Fruit fly (Drosophila melanogaster) whole organism, wandering third instar larva: ENCODE data around the gene CG5180.

ENCODE experiments used
- Dfd ChIP-seq: fragments of >200 bp; optimal IDR thresholded peaks from 2 replicates; lab custom pipeline; 2017; ENCODE audit warnings: missing biosample characterization, missing genetic modification characterization
- Dif ChIP-seq: fragments of 200-275, 200-300 bp; sonication (Bioruptor generic); optimal IDR thresholded peaks from 2 replicates; lab custom pipeline; 2018; ENCODE audit warnings: missing biosample characterization, missing genetic modification characterization; ENCODE audit not compliant: partially characterized antibody
- Hnf4 ChIP-seq: fragments of 200-800 bp; sonication (Bioruptor generic); optimal IDR thresholded peaks from 2 replicates; lab custom pipeline; 2016; ENCODE audit warnings: missing biosample characterization, mild to moderate bottlenecking, missing genetic modification characterization
- Jra ChIP-seq: sonication (Bioruptor generic); optimal IDR thresholded peaks from 2 replicates; lab custom pipeline; 2016; ENCODE audit warnings: missing biosample characterization, missing genetic modification characterization
- Myc ChIP-seq: fragments of >200 bp; optimal IDR thresholded peaks from 2 replicates; lab custom pipeline; 2017
- OdsH ChIP-seq: fragments of 200-800 bp; sonication (Bioruptor generic); optimal IDR thresholded peaks from 2 replicates; lab custom pipeline; 2016; ENCODE audit warnings: missing biosample characterization, mild to moderate bottlenecking, missing genetic modification characterization
- Rel ChIP-seq, 2 experiments: fragments of 200-800 bp; sonication (Bioruptor generic) in 1 of 2; optimal IDR thresholded peaks; 2 replicates in 1 of 2; 3 replicates in 1 of 2; lab custom pipeline; 2016 to 2019; ENCODE audit warnings: mild to moderate bottlenecking in 2 of 2, missing biosample characterization in 2 of 2, missing genetic modification characterization in 2 of 2, moderate library complexity in 1 of 2
- Vsx2 ChIP-seq: fragments of 200-300, 225-300 bp; sonication (Bioruptor generic); optimal IDR thresholded peaks from 2 replicates; lab custom pipeline; 2018; ENCODE audit warnings: missing biosample characterization, missing genetic modification characterization; ENCODE audit not compliant: partially characterized antibody
- brk ChIP-seq: fragments of 200-800 bp; sonication (Bioruptor generic); optimal IDR thresholded peaks from 2 replicates; lab custom pipeline; 2016; ENCODE audit warnings: missing biosample characterization, mild to moderate bottlenecking, missing genetic modification characterization
- dl ChIP-seq, 2 experiments: fragments of 175-275, 200-275 bp in 1 of 2; fragments of 200-275 bp in 1 of 2; sonication (Bioruptor generic); optimal IDR thresholded peaks; lab custom pipeline; 2018; ENCODE audit warnings: mild to moderate bottlenecking in 2 of 2, missing biosample characterization in 2 of 2, missing genetic modification characterization in 2 of 2, moderate library complexity in 2 of 2; ENCODE audit not compliant: partially characterized antibody in 2 of 2, insufficient read depth in 1 of 2
- dmrt93B ChIP-seq: fragments of 200-800 bp; sonication (Bioruptor generic); optimal IDR thresholded peaks from 2 replicates; lab custom pipeline; 2018; ENCODE audit warnings: missing biosample characterization, mild to moderate bottlenecking, missing genetic modification characterization
- dsf ChIP-seq: sonication (Bioruptor generic); optimal IDR thresholded peaks from 2 replicates; lab custom pipeline; 2016; ENCODE audit warnings: missing biosample characterization, missing genetic modification characterization, borderline replicate concordance
- ey ChIP-seq: fragments of 200-800 bp; sonication (Bioruptor generic); optimal IDR thresholded peaks from 2 replicates; lab custom pipeline; 2016; ENCODE audit warnings: missing biosample characterization, missing genetic modification characterization
- foxo ChIP-seq, 2 experiments: fragments of 200-800 bp; sonication (Bioruptor generic); optimal IDR thresholded peaks; 2 replicates in 1 of 2; 3 replicates in 1 of 2; lab custom pipeline; 2016 to 2017; ENCODE audit warnings: missing biosample characterization in 2 of 2, missing genetic modification characterization in 2 of 2
- fru ChIP-seq: fragments of 200-800 bp; sonication (Bioruptor generic); optimal IDR thresholded peaks from 3 replicates; lab custom pipeline; 2016; ENCODE audit warnings: missing biosample characterization, mild to moderate bottlenecking, missing genetic modification characterization
- h ChIP-seq: fragments of 200-800 bp; sonication (Bioruptor generic); optimal IDR thresholded peaks from 3 replicates; lab custom pipeline; 2016; ENCODE audit warnings: missing biosample characterization, mild to moderate bottlenecking, missing genetic modification characterization
- jim ChIP-seq: fragments of 175-275, 200-325 bp; sonication (Bioruptor generic); optimal IDR thresholded peaks from 2 replicates; lab custom pipeline; 2016; ENCODE audit warnings: missing biosample characterization, mild to moderate bottlenecking, missing genetic modification characterization
- lola ChIP-seq: fragments of >200 bp; optimal IDR thresholded peaks from 2 replicates; lab custom pipeline; 2017; ENCODE audit warnings: missing biosample characterization, missing genetic modification characterization
- psq ChIP-seq: fragments of 200-800 bp; sonication (Bioruptor generic); optimal IDR thresholded peaks from 3 replicates; lab custom pipeline; 2017; ENCODE audit warnings: missing biosample characterization, mild to moderate bottlenecking, missing genetic modification characterization, moderate library complexity
- rgr ChIP-seq: fragments of 200-800 bp; sonication (Bioruptor generic); optimal IDR thresholded peaks from 3 replicates; lab custom pipeline; 2016; ENCODE audit warnings: missing biosample characterization, mild to moderate bottlenecking, missing genetic modification characterization
- sage ChIP-seq: fragments of 200-800 bp; sonication (Bioruptor generic); optimal IDR thresholded peaks from 2 replicates; lab custom pipeline; 2016; ENCODE audit warnings: missing biosample characterization, mild to moderate bottlenecking, missing genetic modification characterization
- sv ChIP-seq: fragments of 200-800 bp; sonication (Bioruptor generic); optimal IDR thresholded peaks from 3 replicates; lab custom pipeline; 2016; ENCODE audit warnings: missing biosample characterization, missing genetic modification characterization
- tai ChIP-seq: sonication (Bioruptor generic); optimal IDR thresholded peaks from 2 replicates; lab custom pipeline; 2016; ENCODE audit warnings: missing biosample characterization, missing genetic modification characterization
- usp ChIP-seq: fragments of >200 bp; optimal IDR thresholded peaks from 2 replicates; lab custom pipeline; 2017; ENCODE audit warnings: missing biosample characterization, missing genetic modification characterization
- woc ChIP-seq: sonication (Bioruptor generic); optimal IDR thresholded peaks from 2 replicates; lab custom pipeline; 2016; ENCODE audit warnings: missing biosample characterization, mild to moderate bottlenecking, missing genetic modification characterization

CG5180 gene

DNA sequence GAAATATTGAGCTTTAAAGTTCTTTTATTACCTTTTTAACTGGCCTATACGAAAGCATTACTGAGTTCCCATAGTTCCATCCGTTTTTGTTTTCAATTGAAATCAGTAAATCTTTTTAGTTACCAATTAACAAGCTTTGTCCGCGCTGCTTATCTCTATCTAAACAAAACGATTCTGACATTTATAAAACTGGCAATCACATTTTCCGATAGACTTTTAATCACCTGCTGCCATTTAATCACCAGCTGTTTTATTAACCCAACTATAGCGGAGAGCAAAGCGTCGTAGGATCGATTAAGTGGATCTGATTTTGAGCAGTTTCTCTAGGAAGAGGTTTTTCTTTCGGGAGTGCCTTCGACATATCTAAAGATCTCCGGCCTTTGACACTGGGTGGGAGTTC, 44.9 kb downstream of the CG5180 start:
- TF ChIP-seq tai (GFP tag; lab: Kevin White, UChicago) (no peak), h (GFP tag; lab: Kevin White, UChicago) (no peak), rgr (no peak), psq (GFP tag; lab: Kevin White, UChicago) (no peak), dsf (GFP tag; lab: Kevin White, UChicago) (no peak), Vsx2 (GFP tag; lab: Kevin White, UChicago) (no peak), ey (GFP tag; lab: Kevin White, UChicago) (no peak), Rel (GFP tag; optimal IDR thresholded peaks at IDR 0.05; lab: Kevin White, UChicago) (no peak), Rel (tag; optimal IDR thresholded peaks at IDR 0.05; lab: Kevin White, UChicago) (no peak), dl (GFP tag; optimal IDR thresholded peaks at IDR 0.05; lab: Kevin White, UChicago; ENCODE audit: insufficient read depth in 1 of 2, partially characterized antibody in 2 of 2) (no peak), jim (GFP tag; lab: Kevin White, UChicago) (no peak), dmrt93B (GFP tag; lab: Kevin White, UChicago) (no peak), woc (GFP tag; lab: Kevin White, UChicago) (no peak), OdsH (GFP tag; lab: Kevin White, UChicago) (no peak), Hnf4 (no peak), fru (GFP tag; lab: Kevin White, UChicago) (no peak), sv (GFP tag; lab: Kevin White, UChicago) (no peak), brk (GFP tag; lab: Kevin White, UChicago) (no peak), foxo (GFP tag; optimal IDR thresholded peaks at IDR 0.05; lab: Kevin White, UChicago) (no peak), Dif (GFP tag; lab: Kevin White, UChicago) (no peak)
- TF ChIP-seq, all 38 proteins: peak for 0

dm6 chr3R:20604078-20604477, 46.3 kb downstream of the CG5180 start:
- TF ChIP-seq foxo (GFP tag; optimal IDR thresholded peaks at IDR 0.05; lab: Kevin White, UChicago) (no peak), Jra (no peak)

dm6 chr3R:20605078-20605477, 47.3 kb downstream of the CG5180 start:
- peak; percentile 92 for TF ChIP-seq Dfd (GFP tag; lab: Kevin White, UChicago)
- no peak for TF ChIP-seq Myc (lab: Kevin White, UChicago)
- TF ChIP-seq, all 38 proteins: peak for 1

DNA sequence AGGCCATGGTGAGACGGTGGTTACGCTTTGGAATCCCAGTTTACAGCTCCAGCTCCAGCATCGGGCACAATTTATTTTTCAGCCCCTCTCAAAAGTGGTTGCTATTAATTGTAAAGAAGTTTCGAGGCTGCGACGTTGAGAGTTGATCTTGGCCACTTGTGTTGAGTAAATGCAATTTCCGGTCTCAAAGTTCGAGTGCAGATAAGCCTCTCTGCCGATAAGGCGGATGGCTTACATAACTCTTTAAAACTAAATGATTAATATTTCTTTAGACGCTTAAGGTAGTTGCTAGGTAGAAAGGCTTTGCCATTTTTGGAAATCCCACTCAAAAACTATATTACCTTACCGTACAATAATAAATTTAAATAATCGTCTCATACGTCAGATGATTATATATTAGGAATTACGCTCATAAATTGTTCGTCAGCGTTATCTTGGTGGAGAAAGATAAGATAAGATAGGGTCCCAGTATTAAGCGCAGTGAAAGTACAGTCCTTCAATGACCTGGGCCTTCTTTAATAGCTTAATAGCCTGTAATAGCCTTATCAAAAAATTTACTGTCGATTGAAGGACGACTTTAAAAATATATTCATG, 47.9 kb downstream of the CG5180 start:
- no peak for TF ChIP-seq usp (GFP tag; lab: Kevin White, UChicago)
- no peak for TF ChIP-seq sage
- TF ChIP-seq brk (GFP tag; lab: Kevin White, UChicago) = no peak
- TF ChIP-seq lola (GFP tag; lab: Kevin White, UChicago) = no peak

DNA sequence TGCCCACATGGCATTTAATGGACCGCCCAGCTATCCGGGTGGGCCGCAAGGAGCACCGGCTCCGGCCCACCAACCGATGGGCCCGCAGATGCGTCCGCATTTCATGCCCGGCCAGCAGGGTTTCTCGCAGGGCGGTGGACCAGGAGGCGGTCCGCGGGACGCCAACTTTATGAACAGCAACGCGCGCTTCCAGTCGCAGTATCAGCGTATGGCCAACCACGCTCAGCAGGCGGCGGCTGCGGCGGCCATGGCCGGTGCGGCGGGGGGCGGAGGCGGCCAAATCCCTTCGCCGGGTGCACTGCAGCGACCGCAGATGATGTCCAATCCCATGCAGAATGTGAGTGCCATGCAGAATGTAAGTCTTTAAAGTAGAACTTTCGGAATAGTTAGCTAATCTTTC, 50.5 kb downstream of the CG5180 start:
- TF ChIP-seq Vsx2 (GFP tag; lab: Kevin White, UChicago) (no peak), Dfd (GFP tag; lab: Kevin White, UChicago) (peak; percentile 96)
